Worm (Caenorhabditis elegans): ENCODE results near the gene frm-7.

The frm-7 gene

DNA sequence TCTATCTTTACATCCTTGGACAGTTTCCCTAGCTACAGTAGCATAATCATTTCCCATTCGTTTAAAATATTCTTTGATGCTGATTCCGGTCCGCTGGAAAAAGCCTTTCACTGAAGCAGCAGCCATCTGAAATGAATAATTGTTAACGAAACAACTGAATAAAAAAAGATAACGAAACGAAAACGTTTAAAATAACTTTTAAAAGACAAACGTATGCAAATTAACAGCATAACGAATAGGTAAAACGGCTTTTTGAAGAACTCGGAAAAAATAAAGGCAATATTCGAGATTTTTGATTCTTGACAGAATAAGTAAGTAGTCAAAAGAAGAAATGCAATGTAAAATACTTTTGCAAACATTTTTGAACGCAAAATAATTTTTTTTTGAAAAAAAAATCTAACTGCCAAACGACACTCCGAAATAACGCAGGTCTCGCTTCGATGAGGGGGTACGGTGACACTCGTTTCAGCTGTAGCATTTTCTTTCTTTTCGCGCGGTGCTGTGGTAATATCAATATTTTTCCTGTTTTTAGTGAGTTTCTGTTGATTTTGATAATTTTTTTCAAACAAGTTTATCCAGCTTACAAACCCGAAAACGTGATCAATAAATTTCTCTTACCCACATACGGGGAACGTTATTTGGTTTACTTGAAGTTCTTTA, 15.7 kb downstream of the frm-7 start, which contains the start of the genes R04F11.5 and R04F11.2:
TSS of gene R04F11.5 (minus strand) at position 126 of the 660 bp plus-strand sequence.
TSS of gene R04F11.2 (plus strand) at position 488 of the 660 bp plus-strand sequence.
- TF ChIP-seq lin-13 (GFP tag; optimal IDR thresholded peaks at IDR 0.05) (peak; percentile 56), ztf-11 (tag; optimal IDR thresholded peaks at IDR 0.05) (no peak), swsn-7 (tag; optimal IDR thresholded peaks at IDR 0.05) (peak; percentile 71), rnt-1 (tag; optimal IDR thresholded peaks at IDR 0.05) (peak; percentile 68), mep-1 (tag; optimal IDR thresholded peaks at IDR 0.05) (peak; percentile 92), efl-1 (optimal IDR thresholded peaks at IDR 0.05) (peak; percentile 84 to 88), efl-1 (GFP tag; optimal IDR thresholded peaks at IDR 0.05 in 1 of 2) (peak; percentile 85 to 98), nhr-11 (tag; optimal IDR thresholded peaks at IDR 0.05) (peak; percentile 34), jun-1 (tag; optimal IDR thresholded peaks at IDR 0.05) (peak; percentile 66), lin-35 (GFP tag; optimal IDR thresholded peaks at IDR 0.05) (peak; percentile 84 to 91), unc-130 (tag; optimal IDR thresholded peaks at IDR 0.05) (peak; percentile 82), nhr-90 (tag; optimal IDR thresholded peaks at IDR 0.05; ENCODE audit: poor library complexity) (peak; percentile 71), nhr-12 (tag; optimal IDR thresholded peaks at IDR 0.05) (no peak), xbp-1 (tag; optimal IDR thresholded peaks at IDR 0.05) (peak; percentile 73), ztf-4 (tag; optimal IDR thresholded peaks at IDR 0.05) (no peak), aly-2 (tag; optimal IDR thresholded peaks at IDR 0.05) (peak; percentile 19), zip-4 (GFP tag; optimal IDR thresholded peaks at IDR 0.05) (peak; percentile 18), elt-2 (tag; optimal IDR thresholded peaks at IDR 0.05) (no peak), blmp-1 (tag; optimal IDR thresholded peaks at IDR 0.05) (peak; percentile 78), ceh-88 (GFP tag; IDR thresholded peaks at IDR 0.05) (peak; percentile 7; the same call in 1 of the 2 replicates), irx-1 (tag; optimal IDR thresholded peaks at IDR 0.05) (peak; percentile 49), snu-23 (GFP tag; optimal IDR thresholded peaks at IDR 0.05) (peak; percentile 86), nhr-77 (tag; optimal IDR thresholded peaks at IDR 0.05) (peak; percentile 57), mab-9 (GFP tag; IDR thresholded peaks at IDR 0.05) (no peak), sptf-1 (tag; optimal IDR thresholded peaks at IDR 0.05) (no peak), lin-39 (tag; optimal IDR thresholded peaks at IDR 0.05) (peak; percentile 59), nhr-237 (tag; optimal IDR thresholded peaks at IDR 0.05) (peak; percentile 31), lin-14 (GFP tag; optimal IDR thresholded peaks at IDR 0.05) (peak; percentile 77), lsy-2 (tag; optimal IDR thresholded peaks at IDR 0.05) (peak; percentile 99), ceh-82 (tag; optimal IDR thresholded peaks at IDR 0.05) (peak; percentile 55 to 86 (median 59)), ceh-90 (tag; optimal IDR thresholded peaks at IDR 0.05) (no peak), fos-1 (tag; optimal IDR thresholded peaks at IDR 0.05) (peak; percentile 71), snpc-4 (tag; optimal IDR thresholded peaks at IDR 0.05) (peak; percentile 74), mdl-1 (tag; optimal IDR thresholded peaks at IDR 0.05) (peak in 1 of 2 experiments; percentile 25), tlp-1 (tag; optimal IDR thresholded peaks at IDR 0.05) (no peak), dsc-1 (tag; optimal IDR thresholded peaks at IDR 0.05) (peak; percentile 49), elt-3 (tag; optimal IDR thresholded peaks at IDR 0.05) (peak in 3 of 6 experiments; percentile 45 to 91 (median 65)), nhr-19 (GFP tag; conservative IDR thresholded peaks at IDR 0.05) (peak; percentile 72), egl-27 (tag; optimal IDR thresholded peaks at IDR 0.05) (no peak), fkh-8 (tag; optimal IDR thresholded peaks at IDR 0.05) (peak; percentile 48), grh-1 (GFP tag; IDR thresholded peaks at IDR 0.05) (0 out of 2 replicates have a peak, but pooled peaks have one; percentile 56), nhr-47 (tag; optimal IDR thresholded peaks at IDR 0.05) (peak; percentile 77), C16A3.4 (tag; optimal IDR thresholded peaks at IDR 0.05) (peak; percentile 94), hpl-2 (GFP tag; optimal IDR thresholded peaks at IDR 0.05) (peak; percentile 2), unc-98 (GFP tag; IDR thresholded peaks at IDR 0.05) (no peak), vab-15 (tag; optimal IDR thresholded peaks at IDR 0.05) (no peak), sox-4 (tag; optimal IDR thresholded peaks at IDR 0.05) (no peak), F16B12.6 (tag; optimal IDR thresholded peaks at IDR 0.05) (peak; percentile 49), mef-2 (tag; optimal IDR thresholded peaks at IDR 0.05) (no peak), nhr-71 (tag; optimal IDR thresholded peaks at IDR 0.05) (peak; percentile 84), ces-1 (GFP tag; optimal IDR thresholded peaks at IDR 0.05) (no peak), nhr-85 (tag) (peak; percentile 85), ama-1 (optimal IDR thresholded peaks at IDR 0.05) (no peak)

All from whole organism, L1 larva.